Fruit fly (Drosophila melanogaster): ENCODE data around the gene CG12991.

CG12991 gene

dm6 chrX:17599330-17599729, 19.7 kb downstream of the CG12991 start, which contains the start of gene X11L (continued):
- TF ChIP-seq pros (GFP tag; optimal IDR thresholded peaks at IDR 0.05), result no peak
- TF ChIP-seq CG11247 (GFP tag; IDR thresholded peaks at IDR 0.05), result peak; percentile 72
- TF ChIP-seq CG4328 (GFP tag; optimal IDR thresholded peaks at IDR 0.05), result no peak
- TF ChIP-seq Eip74EF (GFP tag; optimal IDR thresholded peaks at IDR 0.05), result no peak
- TF ChIP-seq jumu (GFP tag; optimal IDR thresholded peaks at IDR 0.05), result peak; percentile 76
- no peak for TF ChIP-seq dati (GFP tag; IDR thresholded peaks at IDR 0.05)
- no peak for TF ChIP-seq gsb (GFP tag; IDR thresholded peaks at IDR 0.05)
- TF ChIP-seq bbx (GFP tag; IDR thresholded peaks at IDR 0.05; ENCODE audit: partially characterized antibody), result peak; percentile 89
- TF ChIP-seq fu2 (GFP tag; optimal IDR thresholded peaks at IDR 0.05), result peak; percentile 61
- TF ChIP-seq CG4730 (GFP tag; IDR thresholded peaks at IDR 0.05), result peak; percentile 53
- no peak for TF ChIP-seq Dek (tag; optimal IDR thresholded peaks at IDR 0.05)
- TF ChIP-seq tin (GFP tag; optimal IDR thresholded peaks at IDR 0.05), result peak; percentile 75
- peak; percentile 76 for TF ChIP-seq CG3847 (GFP tag; IDR thresholded peaks at IDR 0.05)
- no peak for TF ChIP-seq D (optimal IDR thresholded peaks at IDR 0.05)
- TF ChIP-seq D (GFP tag; optimal IDR thresholded peaks at IDR 0.05), result peak; percentile 26
- peak; percentile 81 for TF ChIP-seq Myb (GFP tag; optimal IDR thresholded peaks at IDR 0.05)
- peak; percentile 74 for TF ChIP-seq Dip3 (GFP tag; optimal IDR thresholded peaks at IDR 0.05)
- no peak for TF ChIP-seq CG1233 (GFP tag; optimal IDR thresholded peaks at IDR 0.05)
- TF ChIP-seq chn (GFP tag; optimal IDR thresholded peaks at IDR 0.05), result peak; percentile 74
- TF ChIP-seq CG15696 (tag; optimal IDR thresholded peaks at IDR 0.05), result no peak
- peak; percentile 41; the same call in 1 of the 2 replicates for TF ChIP-seq CG4404 (GFP tag; IDR thresholded peaks at IDR 0.05)
- TF ChIP-seq CG32767 (GFP tag; IDR thresholded peaks at IDR 0.05), result no peak
- 0 out of 2 replicates have a peak, but pooled peaks have one; percentile 11 for TF ChIP-seq CG31224 (GFP tag; IDR thresholded peaks at IDR 0.05)
- peak; percentile 65; the same call in 1 of the 2 replicates for TF ChIP-seq HLH3B (GFP tag; IDR thresholded peaks at IDR 0.05)
- no peak for TF ChIP-seq CG6654 (GFP tag; optimal IDR thresholded peaks at IDR 0.05)
- peak; percentile 76 for TF ChIP-seq Hr3 (GFP tag; optimal IDR thresholded peaks at IDR 0.05)
- peak; percentile 43 for TF ChIP-seq CG31388 (GFP tag; optimal IDR thresholded peaks at IDR 0.05)
- peak; percentile 32 for TF ChIP-seq fd96Cb (tag; optimal IDR thresholded peaks at IDR 0.05)
- TF ChIP-seq Dp (GFP tag; optimal IDR thresholded peaks at IDR 0.05), result peak; percentile 72
- peak; percentile 7 for TF ChIP-seq twi (tag; optimal IDR thresholded peaks at IDR 0.05)
- no peak for TF ChIP-seq luna (GFP tag; optimal IDR thresholded peaks at IDR 0.05)
- TF ChIP-seq nerfin-2 (GFP tag; IDR thresholded peaks at IDR 0.05; ENCODE audit: partially characterized antibody), result peak; percentile 82
- TF ChIP-seq zf30C (GFP tag; optimal IDR thresholded peaks at IDR 0.05), result no peak
- TF ChIP-seq Vsx1 (GFP tag; optimal IDR thresholded peaks at IDR 0.05), result no peak
- peak; percentile 31 for TF ChIP-seq Nf-YC (tag; optimal IDR thresholded peaks at IDR 0.05)
- peak; percentile 90 for TF ChIP-seq HLH4C (GFP tag; IDR thresholded peaks at IDR 0.05; ENCODE audit: partially characterized antibody)
- peak; percentile 55 for TF ChIP-seq btn (GFP tag; optimal IDR thresholded peaks at IDR 0.05)
- TF ChIP-seq CG18764 (GFP tag; optimal IDR thresholded peaks at IDR 0.05), result peak; percentile 64
- no peak for TF ChIP-seq CG10462 (GFP tag; optimal IDR thresholded peaks at IDR 0.05)
- TF ChIP-seq NFAT (GFP tag; IDR thresholded peaks at IDR 0.05), result peak; percentile 78
- TF ChIP-seq CG32772 (GFP tag; IDR thresholded peaks at IDR 0.05), result peak; percentile 19; the same call in 1 of the 2 replicates
- TF ChIP-seq usp (GFP tag; optimal IDR thresholded peaks at IDR 0.05), result no peak
- TF ChIP-seq CG2120 (GFP tag; optimal IDR thresholded peaks at IDR 0.05), result peak; percentile 87
- TF ChIP-seq CG18476 (GFP tag; optimal IDR thresholded peaks at IDR 0.05), result peak; percentile 51
- peak; percentile 78 for TF ChIP-seq HmgZ (tag; optimal IDR thresholded peaks at IDR 0.05)
- TF ChIP-seq org-1 (GFP tag; optimal IDR thresholded peaks at IDR 0.05), result peak; percentile 47
- TF ChIP-seq CG10209 (GFP tag; optimal IDR thresholded peaks at IDR 0.05), result peak; percentile 55
- peak; percentile 39 for TF ChIP-seq ab (GFP tag; optimal IDR thresholded peaks at IDR 0.05)
- TF ChIP-seq phol (tag; optimal IDR thresholded peaks at IDR 0.05), result peak; percentile 70
- TF ChIP-seq inv (GFP tag; IDR thresholded peaks at IDR 0.05; ENCODE audit: partially characterized antibody), result peak; percentile 85
- no peak for TF ChIP-seq Hand (GFP tag; optimal IDR thresholded peaks at IDR 0.05)

Measured in whole organism, embryonic.